Fruit fly (Drosophila melanogaster): ENCODE results near the gene CycH.

CycH gene

dm6 chr3L:21808003-21808530 is 13.7 kb upstream of the CycH start (continued):
- TF ChIP-seq D (optimal IDR thresholded peaks at IDR 0.05): no peak
- TF ChIP-seq D (GFP tag; optimal IDR thresholded peaks at IDR 0.05): peak; percentile 68
- no peak for TF ChIP-seq fd64A (GFP tag; optimal IDR thresholded peaks at IDR 0.05)
- TF ChIP-seq CG7839 (tag; optimal IDR thresholded peaks at IDR 0.05): no peak
- TF ChIP-seq dysf (GFP tag; IDR thresholded peaks at IDR 0.05): peak; percentile 69; the same call in 2 of the 3 replicates
- TF ChIP-seq Dll (GFP tag; IDR thresholded peaks at IDR 0.05; ENCODE audit: partially characterized antibody): no peak
- TF ChIP-seq jing (GFP tag; optimal IDR thresholded peaks at IDR 0.05): no peak
- no peak for TF ChIP-seq ERR (GFP tag; optimal IDR thresholded peaks at IDR 0.05)
- peak; percentile 35; the same call in 1 of the 2 replicates for TF ChIP-seq dati (GFP tag; IDR thresholded peaks at IDR 0.05)
- TF ChIP-seq tio (GFP tag; optimal IDR thresholded peaks at IDR 0.05): peak; percentile 25
- no peak for TF ChIP-seq kni (GFP tag; optimal IDR thresholded peaks at IDR 0.05)
- TF ChIP-seq CG6854 (GFP tag; optimal IDR thresholded peaks at IDR 0.05): no peak
- no peak for TF ChIP-seq Neu2 (GFP tag; optimal IDR thresholded peaks at IDR 0.05; ENCODE audit: borderline replicate concordance)
- TF ChIP-seq YL-1 (GFP tag; optimal IDR thresholded peaks at IDR 0.05): no peak
- no peak for TF ChIP-seq CG13894 (tag; optimal IDR thresholded peaks at IDR 0.05)
- no peak for TF ChIP-seq Dfd (GFP tag; optimal IDR thresholded peaks at IDR 0.05)
- no peak for TF ChIP-seq CG2889 (GFP tag; IDR thresholded peaks at IDR 0.05)
- peak; percentile 49 for TF ChIP-seq CG30431 (GFP tag; optimal IDR thresholded peaks at IDR 0.05)
- TF ChIP-seq CG4424 (GFP tag; optimal IDR thresholded peaks at IDR 0.05): peak; percentile 62
- peak; percentile 35; the same call in 1 of the 3 replicates for TF ChIP-seq croc (GFP tag; conservative IDR thresholded peaks at IDR 0.05)
- TF ChIP-seq dm (GFP tag; optimal IDR thresholded peaks at IDR 0.05): no peak
- TF ChIP-seq CG14667 (GFP tag; IDR thresholded peaks at IDR 0.05): peak; percentile 47; the same call in 1 of the 2 replicates
- TF ChIP-seq Optix (GFP tag; IDR thresholded peaks at IDR 0.05): peak; percentile 7; the same call in 1 of the 3 replicates
- TF ChIP-seq unpg (GFP tag; optimal IDR thresholded peaks at IDR 0.05): no peak
- TF ChIP-seq CG7987 (GFP tag; optimal IDR thresholded peaks at IDR 0.05): no peak
- no peak for TF ChIP-seq Camta (GFP tag; optimal IDR thresholded peaks at IDR 0.05)
- peak; percentile 73 for TF ChIP-seq CG10366 (GFP tag; IDR thresholded peaks at IDR 0.05)
- TF ChIP-seq p53 (GFP tag; optimal IDR thresholded peaks at IDR 0.05): no peak
- TF ChIP-seq Drgx (GFP tag; IDR thresholded peaks at IDR 0.05): peak; percentile 69
- TF ChIP-seq CG11504 (tag; optimal IDR thresholded peaks at IDR 0.05): no peak
- no peak for TF ChIP-seq Mrtf (GFP tag; IDR thresholded peaks at IDR 0.05)
- no peak for TF ChIP-seq ranshi (GFP tag; IDR thresholded peaks at IDR 0.05)
- no peak for TF ChIP-seq CG7963 (GFP tag; IDR thresholded peaks at IDR 0.05; ENCODE audit: partially characterized antibody)
- TF ChIP-seq CG8924 (tag; optimal IDR thresholded peaks at IDR 0.05): peak; percentile 71
- no peak for TF ChIP-seq Bgb (GFP tag; IDR thresholded peaks at IDR 0.05; ENCODE audit: partially characterized antibody)
- TF ChIP-seq sisA (GFP tag; IDR thresholded peaks at IDR 0.05): peak; percentile 69
- no peak for TF ChIP-seq CG4282 (GFP tag; optimal IDR thresholded peaks at IDR 0.05)
- peak; percentile 99 for TF ChIP-seq Nf-YB (GFP tag; optimal IDR thresholded peaks at IDR 0.05)
- TF ChIP-seq mam (GFP tag; optimal IDR thresholded peaks at IDR 0.05): no peak
- no peak for TF ChIP-seq CG11560 (tag; IDR thresholded peaks at IDR 0.05)
- peak; percentile 64 for TF ChIP-seq Meics (GFP tag; optimal IDR thresholded peaks at IDR 0.05)
- peak; percentile 85 for TF ChIP-seq CG2712 (tag; optimal IDR thresholded peaks at IDR 0.05)
- peak; percentile 67 for TF ChIP-seq Xbp1 (GFP tag; optimal IDR thresholded peaks at IDR 0.05)
- TF ChIP-seq dan (GFP tag; IDR thresholded peaks at IDR 0.05): no peak
- no peak for TF ChIP-seq CG1603 (tag; optimal IDR thresholded peaks at IDR 0.05)
- TF ChIP-seq luna (GFP tag; optimal IDR thresholded peaks at IDR 0.05): no peak
- TF ChIP-seq Hmx (GFP tag; optimal IDR thresholded peaks at IDR 0.05): no peak
- no peak; the same call in 1 of the 2 replicates for TF ChIP-seq CG11085 (GFP tag; IDR thresholded peaks at IDR 0.05)
- peak; percentile 33 for TF ChIP-seq CG9817 (tag; optimal IDR thresholded peaks at IDR 0.05)
- TF ChIP-seq sens (GFP tag): peak; percentile 77
- TF ChIP-seq CG11247 (GFP tag; IDR thresholded peaks at IDR 0.05): no peak
- peak; percentile 59 for TF ChIP-seq CG1602 (GFP tag; optimal IDR thresholded peaks at IDR 0.05)

Measured in whole organism, embryonic.